Fruit fly (Drosophila melanogaster) whole organism, prepupa: ENCODE data around the gene CG13894.

Source experiments
- CG1621 ChIP-seq: fragments of 200-800 bp; sonication (Bioruptor generic); optimal IDR thresholded peaks from 3 replicates; lab custom pipeline; 2018; ENCODE audit warnings: missing biosample characterization, mild to moderate bottlenecking, missing genetic modification characterization
- CG3032 ChIP-seq: fragments of 200-800 bp; optimal IDR thresholded peaks from 2 replicates; lab custom pipeline; 2019; ENCODE audit warnings: missing biosample characterization, mild to moderate bottlenecking, missing genetic modification characterization, moderate library complexity
- CG31627 ChIP-seq: fragments of 200-800 bp; sonication (Bioruptor generic); optimal IDR thresholded peaks from 3 replicates; lab custom pipeline; 2016; ENCODE audit warnings: missing biosample characterization, missing genetic modification characterization
- CG34406 ChIP-seq: fragments of 200-800 bp; sonication (Bioruptor generic); optimal IDR thresholded peaks from 3 replicates; lab custom pipeline; 2016; ENCODE audit warnings: missing biosample characterization, missing genetic modification characterization
- CG6792 ChIP-seq: fragments of 200-800 bp; sonication (Bioruptor generic); optimal IDR thresholded peaks from 3 replicates; lab custom pipeline; 2016; ENCODE audit warnings: missing biosample characterization, missing genetic modification characterization
- CG9139 ChIP-seq: fragments of 200-800 bp; sonication (Bioruptor generic); optimal IDR thresholded peaks from 3 replicates; lab custom pipeline; 2017; ENCODE audit warnings: missing biosample characterization, mild to moderate bottlenecking, missing genetic modification characterization
- Ets96B ChIP-seq: fragments of 200-800 bp; optimal IDR thresholded peaks from 2 replicates; lab custom pipeline; 2019; ENCODE audit warnings: missing biosample characterization, mild to moderate bottlenecking, missing genetic modification characterization, moderate library complexity
- Hr38 ChIP-seq: sonication (Bioruptor generic); optimal IDR thresholded peaks from 2 replicates; lab custom pipeline; 2016; ENCODE audit warnings: missing biosample characterization, missing genetic modification characterization
- Met ChIP-seq: fragments of 200-800 bp; sonication (Bioruptor generic); optimal IDR thresholded peaks from 3 replicates; lab custom pipeline; 2016; ENCODE audit warnings: missing biosample characterization, missing genetic modification characterization
- Sox102F ChIP-seq: fragments of 200-800 bp; sonication (Bioruptor generic); optimal IDR thresholded peaks from 2 replicates; lab custom pipeline; 2016; ENCODE audit warnings: missing biosample characterization, mild to moderate bottlenecking, missing genetic modification characterization
- lz ChIP-seq: fragments of 200-800 bp; sonication (Bioruptor generic); optimal IDR thresholded peaks from 3 replicates; lab custom pipeline; 2016; ENCODE audit warnings: missing biosample characterization, missing genetic modification characterization
- salr ChIP-seq, 2 experiments: fragments of 200-800 bp; sonication (Bioruptor generic); optimal IDR thresholded peaks; 3 replicates each; lab custom pipeline; 2016 to 2018; ENCODE audit warnings: missing biosample characterization in 2 of 2, missing genetic modification characterization in 2 of 2, mild to moderate bottlenecking in 1 of 2

DNA sequence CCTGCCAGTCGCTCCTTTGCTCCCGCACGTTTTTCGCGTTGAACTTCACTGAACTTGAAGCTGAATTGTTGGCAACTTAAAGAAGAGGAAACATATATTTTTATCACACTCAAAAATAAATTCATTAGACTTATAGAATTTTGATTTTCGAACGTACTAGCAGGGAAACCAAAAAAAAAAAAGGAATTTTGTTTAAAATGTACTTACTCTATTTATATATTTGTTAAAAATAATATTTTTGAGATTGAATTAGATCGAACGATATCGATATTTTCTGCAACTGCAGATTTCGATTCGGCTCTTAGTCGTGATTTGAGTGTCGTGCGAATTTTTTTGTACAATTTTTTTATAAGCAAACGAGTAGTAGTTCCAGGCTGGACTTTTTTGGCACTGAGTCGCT lies 32.5 kb upstream of the CG13894 start:
- TF ChIP-seq CG9139 (GFP tag; lab: Kevin White, UChicago), result no peak
- peak; percentile 55 for TF ChIP-seq Ets96B (tag; lab: Kevin White, UChicago)
- TF ChIP-seq Sox102F, result no peak
- no peak for TF ChIP-seq CG34406
- TF ChIP-seq Hr38 (GFP tag; lab: Kevin White, UChicago), result no peak
- no peak for TF ChIP-seq Met (GFP tag; lab: Kevin White, UChicago)
- TF ChIP-seq CG1621 (tag; lab: Kevin White, UChicago), result no peak
- no peak for TF ChIP-seq CG3032 (tag; lab: Kevin White, UChicago)
- TF ChIP-seq CG6792, result no peak
- no peak for TF ChIP-seq lz (GFP tag; lab: Kevin White, UChicago)
- TF ChIP-seq salr (GFP tag; optimal IDR thresholded peaks at IDR 0.05; lab: Kevin White, UChicago), result no peak
- no peak for TF ChIP-seq CG31627 (GFP tag; lab: Kevin White, UChicago)
